Fruit fly (Drosophila melanogaster) whole organism, embryonic: Measurements from ENCODE around the gene CG3529.

Experiments
- Atf6 ChIP-seq: fragments of 200-800 bp; sonication (Bioruptor generic); IDR thresholded peaks from 2 replicates; pipeline ENCODE4 v1.3.6; 2022; ENCODE audit warnings: missing biosample characterization, missing genetic modification characterization
- B-H2 ChIP-seq: fragments of 200-800 bp; sonication (Bioruptor generic); optimal IDR thresholded peaks from 2 replicates; lab custom pipeline; 2018; ENCODE audit warnings: missing biosample characterization, mild to moderate bottlenecking, missing genetic modification characterization
- CG10979 ChIP-seq: fragments of 200-800 bp; sonication (Bioruptor generic); optimal IDR thresholded peaks from 2 replicates; lab custom pipeline; 2018; ENCODE audit warnings: missing biosample characterization, mild to moderate bottlenecking, missing genetic modification characterization, moderate library complexity
- CG13894 ChIP-seq: fragments of 200-800 bp; sonication (Bioruptor generic); optimal IDR thresholded peaks from 3 replicates; lab custom pipeline; 2018; ENCODE audit warnings: missing biosample characterization, mild to moderate bottlenecking, missing genetic modification characterization, moderate library complexity
- CG16815 ChIP-seq: fragments of 200-800 bp; sonication (Bioruptor generic); optimal IDR thresholded peaks from 3 replicates; lab custom pipeline; 2017; ENCODE audit warnings: missing biosample characterization, mild to moderate bottlenecking, missing genetic modification characterization
- CG17829 ChIP-seq: fragments of 200-800 bp; optimal IDR thresholded peaks from 2 replicates; lab custom pipeline; 2019; ENCODE audit warnings: missing biosample characterization, mild to moderate bottlenecking, missing genetic modification characterization, moderate library complexity
- CG3847 ChIP-seq: fragments of 200-800 bp; sonication (Bioruptor generic); IDR thresholded peaks from 2 replicates; pipeline ENCODE4 v1.3.6; 2022; ENCODE audit warnings: missing biosample characterization, missing genetic modification characterization
- CG3995 ChIP-seq: fragments of 200-800 bp; sonication (Bioruptor generic); optimal IDR thresholded peaks from 3 replicates; lab custom pipeline; 2016; ENCODE audit warnings: missing biosample characterization, missing genetic modification characterization
- CG42726 ChIP-seq: fragments of 200-800 bp; sonication (Bioruptor generic); IDR thresholded peaks from 2 replicates; pipeline ENCODE4 v1.3.6; 2022; ENCODE audit warnings: missing biosample characterization, missing genetic modification characterization; ENCODE audit not compliant: partially characterized antibody
- CG4328 ChIP-seq: fragments of 200-800 bp; sonication (Bioruptor generic); optimal IDR thresholded peaks from 3 replicates; lab custom pipeline; 2017; ENCODE audit warnings: missing biosample characterization, missing genetic modification reagents, missing genetic modification characterization
- CG4360 ChIP-seq: fragments of 200-800 bp; sonication (Bioruptor generic); IDR thresholded peaks from 2 replicates; pipeline ENCODE4 v1.3.6; 2022; ENCODE audit warnings: missing biosample characterization, missing genetic modification characterization
- CG5953 ChIP-seq: fragments of 200-800 bp; sonication (Bioruptor generic); IDR thresholded peaks from 2 replicates; pipeline ENCODE4 v1.3.6; 2022; ENCODE audit warnings: missing biosample characterization, missing genetic modification characterization
- CG6175 ChIP-seq: fragments of 200-800 bp; sonication (Bioruptor generic); IDR thresholded peaks from 3 replicates; pipeline ENCODE4 v1.3.6; 2022; ENCODE audit warnings: missing biosample characterization, missing genetic modification characterization
- CG6765 ChIP-seq: fragments of 200-800 bp; sonication (Bioruptor generic); optimal IDR thresholded peaks from 3 replicates; lab custom pipeline; 2017; ENCODE audit warnings: missing biosample characterization, mild to moderate bottlenecking, missing genetic modification characterization
- CG8388 ChIP-seq: fragments of 200-800 bp; sonication (Bioruptor generic); optimal IDR thresholded peaks from 2 replicates; lab custom pipeline; 2019; ENCODE audit warnings: missing biosample characterization, mild to moderate bottlenecking, missing genetic modification characterization, moderate library complexity
- CHES-1-like ChIP-seq: fragments of 200-800 bp; sonication (Bioruptor generic); optimal IDR thresholded peaks from 2 replicates; lab custom pipeline; 2016; ENCODE audit warnings: missing biosample characterization, missing genetic modification characterization
- CoRest ChIP-seq: fragments of 200-800 bp; sonication (Bioruptor generic); optimal IDR thresholded peaks from 3 replicates; lab custom pipeline; 2018; ENCODE audit warnings: missing biosample characterization, mild to moderate bottlenecking, missing genetic modification characterization, moderate library complexity
- Doc2 ChIP-seq: fragments of 200-800 bp; sonication (Bioruptor generic); IDR thresholded peaks from 2 replicates; pipeline ENCODE4 v1.3.6; 2022; ENCODE audit warnings: missing biosample characterization, missing genetic modification characterization
- ERR ChIP-seq: fragments of 200-800 bp; sonication (Bioruptor generic); optimal IDR thresholded peaks from 2 replicates; lab custom pipeline; 2016; ENCODE audit warnings: missing biosample characterization, missing genetic modification characterization
- HmgD ChIP-seq: fragments of 200-800 bp; sonication (Bioruptor generic); optimal IDR thresholded peaks from 3 replicates; lab custom pipeline; 2016; ENCODE audit warnings: missing biosample characterization, missing genetic modification characterization
- Mad ChIP-seq: fragments of 200-800 bp; sonication (Bioruptor generic); optimal IDR thresholded peaks from 2 replicates; lab custom pipeline; 2016; ENCODE audit warnings: missing biosample characterization, missing genetic modification characterization
- Max ChIP-seq: fragments of 200-800 bp; sonication (Bioruptor generic); optimal IDR thresholded peaks from 2 replicates; lab custom pipeline; 2016; ENCODE audit warnings: missing biosample characterization, mild to moderate bottlenecking, missing genetic modification characterization
- Nf-YA ChIP-seq: fragments of 200-800 bp; sonication (Bioruptor generic); IDR thresholded peaks from 2 replicates; pipeline ENCODE4 v1.3.6; 2022; ENCODE audit warnings: missing biosample characterization, missing genetic modification characterization
- Sin3A ChIP-seq: fragments of >200 bp; optimal IDR thresholded peaks from 2 replicates; lab custom pipeline; 2018
- Spps ChIP-seq: fragments of 200-800 bp; sonication (Bioruptor generic); optimal IDR thresholded peaks from 2 replicates; lab custom pipeline; 2018; ENCODE audit warnings: missing biosample characterization, mild to moderate bottlenecking, missing genetic modification characterization
- Ssrp ChIP-seq: fragments of 200-800 bp; sonication (Bioruptor generic); optimal IDR thresholded peaks from 2 replicates; lab custom pipeline; 2018; ENCODE audit warnings: missing biosample characterization, mild to moderate bottlenecking, missing genetic modification characterization, moderate library complexity
- ab ChIP-seq: fragments of 200-800 bp; sonication (Bioruptor generic); optimal IDR thresholded peaks from 2 replicates; lab custom pipeline; 2016; ENCODE audit warnings: missing biosample characterization, missing genetic modification characterization
- ash1 ChIP-seq: fragments of 200-800 bp; sonication (Bioruptor generic); optimal IDR thresholded peaks from 2 replicates; lab custom pipeline; 2018; ENCODE audit warnings: missing biosample characterization, mild to moderate bottlenecking, missing genetic modification characterization
- ato ChIP-seq: fragments of 200-800 bp; sonication (Bioruptor generic); IDR thresholded peaks from 2 replicates; pipeline ENCODE4 v1.3.6; 2022; ENCODE audit warnings: missing biosample characterization, missing genetic modification characterization; ENCODE audit not compliant: partially characterized antibody
- br ChIP-seq: fragments of >200 bp; optimal IDR thresholded peaks from 2 replicates; lab custom pipeline; 2017
- chinmo ChIP-seq: fragments of 200-800 bp; sonication (Bioruptor generic); IDR thresholded peaks from 4 replicates; pipeline ENCODE4 v1.3.6; 2022; ENCODE audit warnings: missing biosample characterization, missing genetic modification characterization; ENCODE audit not compliant: partially characterized antibody
- ci ChIP-seq: fragments of 200-800 bp; sonication (Bioruptor generic); IDR thresholded peaks from 3 replicates; pipeline ENCODE4 v1.3.6; 2022; ENCODE audit warnings: missing biosample characterization, missing genetic modification characterization
- crp ChIP-seq, 2 experiments: fragments of 200-800 bp; sonication (Bioruptor generic); optimal IDR thresholded peaks; 2 replicates in 1 of 2; 3 replicates in 1 of 2; lab custom pipeline; 2017; ENCODE audit warnings: missing biosample characterization in 2 of 2, missing genetic modification characterization in 2 of 2, mild to moderate bottlenecking in 1 of 2, moderate library complexity in 1 of 2
- da ChIP-seq: fragments of 200-800 bp; sonication (Bioruptor generic); optimal IDR thresholded peaks from 2 replicates; lab custom pipeline; 2016; ENCODE audit warnings: missing biosample characterization, missing genetic modification characterization
- dmrt11E ChIP-seq: fragments of 200-800 bp; sonication (Bioruptor generic); optimal IDR thresholded peaks from 3 replicates; lab custom pipeline; 2018; ENCODE audit warnings: missing biosample characterization, mild to moderate bottlenecking, missing genetic modification characterization, moderate library complexity
- hb ChIP-seq: fragments of 200-800 bp; sonication (Bioruptor generic); IDR thresholded peaks from 3 replicates; pipeline ENCODE4 v1.3.6; 2022; ENCODE audit warnings: missing biosample characterization, missing genetic modification characterization; ENCODE audit not compliant: partially characterized antibody
- hkb ChIP-seq, 2 experiments: fragments of 200-800 bp in 1 of 2; fragments of >200 bp in 1 of 2; sonication (Bioruptor generic) in 1 of 2; IDR thresholded peaks in 1 of 2; optimal IDR thresholded peaks in 1 of 2; 2 replicates each; pipeline versions ENCODE4 v1.3.6 to Lab custom; 2017 to 2022; ENCODE audit warnings: missing biosample characterization in 1 of 2, missing genetic modification characterization in 1 of 2
- jing ChIP-seq: fragments of 200-800 bp; sonication (Bioruptor generic); optimal IDR thresholded peaks from 2 replicates; lab custom pipeline; 2018; ENCODE audit warnings: missing biosample characterization, mild to moderate bottlenecking, missing genetic modification characterization
- kay ChIP-seq: fragments of 200-800 bp; sonication (Bioruptor generic); optimal IDR thresholded peaks from 2 replicates; lab custom pipeline; 2016; ENCODE audit warnings: missing biosample characterization, missing genetic modification characterization
- lilli ChIP-seq: fragments of 200-800 bp; sonication (Bioruptor generic); optimal IDR thresholded peaks from 3 replicates; lab custom pipeline; 2016; ENCODE audit warnings: missing biosample characterization, missing genetic modification characterization
- maf-S ChIP-seq: fragments of 200-800 bp; sonication (Bioruptor generic); optimal IDR thresholded peaks from 2 replicates; lab custom pipeline; 2016; ENCODE audit warnings: missing biosample characterization, missing genetic modification characterization
- nau ChIP-seq: fragments of 200-800 bp; sonication (Bioruptor generic); optimal IDR thresholded peaks from 3 replicates; lab custom pipeline; 2017; ENCODE audit warnings: missing biosample characterization, mild to moderate bottlenecking, missing genetic modification characterization, missing genetic modification reagents
- onecut ChIP-seq: fragments of 200-800 bp; sonication (Bioruptor generic); IDR thresholded peaks from 2 replicates; pipeline ENCODE4 v1.3.6; 2022; ENCODE audit warnings: missing biosample characterization, missing genetic modification characterization
- pnt ChIP-seq: fragments of 200-800 bp; sonication (Bioruptor generic); optimal IDR thresholded peaks from 3 replicates; lab custom pipeline; 2016; ENCODE audit warnings: missing biosample characterization, missing genetic modification characterization
- rib ChIP-seq: fragments of 200-800 bp; sonication (Bioruptor generic); IDR thresholded peaks from 2 replicates; pipeline ENCODE4 v1.3.6; 2022; ENCODE audit warnings: missing biosample characterization, missing genetic modification characterization
- ro ChIP-seq: fragments of 200-800 bp; sonication (Bioruptor generic); IDR thresholded peaks from 2 replicates; pipeline ENCODE4 v1.3.6; 2022; ENCODE audit warnings: missing biosample characterization, missing genetic modification characterization
- sima ChIP-seq: fragments of 200-800 bp; sonication (Bioruptor generic); optimal IDR thresholded peaks from 2 replicates; lab custom pipeline; 2016; ENCODE audit warnings: missing biosample characterization, missing genetic modification characterization
- sisA ChIP-seq: fragments of 200-800 bp; sonication (Bioruptor generic); IDR thresholded peaks from 2 replicates; pipeline ENCODE4 v1.3.6; 2022; ENCODE audit warnings: missing biosample characterization, missing genetic modification characterization
- so ChIP-seq: fragments of 200-800 bp; sonication (Bioruptor generic); IDR thresholded peaks from 3 replicates; pipeline ENCODE4 v1.3.6; 2022; ENCODE audit warnings: missing biosample characterization, missing genetic modification characterization
- vfl ChIP-seq: fragments of 200-800 bp; sonication (Bioruptor generic); optimal IDR thresholded peaks from 2 replicates; lab custom pipeline; 2016; ENCODE audit warnings: missing biosample characterization, missing genetic modification characterization
- wor ChIP-seq: fragments of 200-800 bp; sonication (Bioruptor generic); IDR thresholded peaks from 2 replicates; pipeline ENCODE4 v1.3.6; 2022; ENCODE audit warnings: missing biosample characterization, missing genetic modification characterization

Gene CG3529

dm6 chr3L:9446731-9447238, at the start of gene CG3529 (continued):
- peak; percentile 28 for TF ChIP-seq CG6765 (GFP tag; lab: Kevin White, UChicago)
- no peak for TF ChIP-seq hb (GFP tag; lab: Robert Waterston, UW)
- peak; percentile 61 for TF ChIP-seq CHES-1-like (GFP tag; lab: Kevin White, UChicago)
- no peak for TF ChIP-seq Ssrp (tag; lab: Kevin White, UChicago)
- TF ChIP-seq CoRest = peak; percentile 49
- peak; percentile 10 for TF ChIP-seq Max (GFP tag; lab: Kevin White, UChicago)
- peak; percentile 25 for TF ChIP-seq Sin3A
- peak; percentile 15 for TF ChIP-seq da (GFP tag; lab: Kevin White, UChicago)
- TF ChIP-seq ato (GFP tag; lab: Robert Waterston, UW) = no peak
- no peak for TF ChIP-seq pnt (GFP tag; lab: Kevin White, UChicago)
- peak; percentile 56 for TF ChIP-seq CG4328
- TF ChIP-seq ci (GFP tag; lab: Robert Waterston, UW) = peak; percentile 54; the same call in 1 of the 3 replicates
- TF ChIP-seq CG6175 (GFP tag; lab: Robert Waterston, UW) = no peak
- TF ChIP-seq CG8388 (GFP tag; lab: Kevin White, UChicago) = no peak
- no peak for TF ChIP-seq hkb (optimal IDR thresholded peaks at IDR 0.05; lab: Kevin White, UChicago)
- TF ChIP-seq hkb (GFP tag; IDR thresholded peaks at IDR 0.05; lab: Robert Waterston, UW) = 0 out of 2 replicates have a peak, but pooled peaks have one; percentile 23
- no peak for TF ChIP-seq CG5953 (GFP tag; lab: Robert Waterston, UW)
- peak; percentile 9 for TF ChIP-seq Spps
- no peak; the same call in 1 of the 2 replicates for TF ChIP-seq onecut
- TF ChIP-seq so = 0 out of 3 replicates have a peak, but pooled peaks have one; percentile 28
- TF ChIP-seq CG3847 (GFP tag; lab: Robert Waterston, UW) = peak; percentile 48; the same call in 1 of the 2 replicates
- TF ChIP-seq vfl (GFP tag; lab: Kevin White, UChicago) = no peak
- no peak for TF ChIP-seq br
- TF ChIP-seq wor (GFP tag; lab: Robert Waterston, UW) = no peak
- TF ChIP-seq ERR (GFP tag; lab: Kevin White, UChicago) = no peak
- peak in 1 of 2 experiments; percentile 2 for TF ChIP-seq crp (GFP tag; optimal IDR thresholded peaks at IDR 0.05; lab: Kevin White, UChicago)
- no peak for TF ChIP-seq ab (GFP tag; lab: Kevin White, UChicago)
- no peak for TF ChIP-seq Atf6 (GFP tag; lab: Robert Waterston, UW)
- TF ChIP-seq maf-S = peak; percentile 2
- TF ChIP-seq CG10979 (tag; lab: Kevin White, UChicago) = no peak
- no peak for TF ChIP-seq dmrt11E (tag; lab: Kevin White, UChicago)
- TF ChIP-seq sisA (GFP tag; lab: Robert Waterston, UW) = no peak
- TF ChIP-seq sima (GFP tag; lab: Kevin White, UChicago) = no peak
- no peak for TF ChIP-seq CG13894 (tag; lab: Kevin White, UChicago)
- TF ChIP-seq Nf-YA = peak; percentile 53; the same call in 1 of the 2 replicates
- no peak for TF ChIP-seq ash1 (GFP tag; lab: Kevin White, UChicago)
- peak; percentile 21 for TF ChIP-seq lilli (GFP tag; lab: Kevin White, UChicago)
- TF ChIP-seq kay (GFP tag; lab: Kevin White, UChicago) = no peak
- peak; percentile 64 for TF ChIP-seq B-H2 (GFP tag; lab: Kevin White, UChicago)
- TF ChIP-seq CG3995 = peak; percentile 59
- TF ChIP-seq Doc2 = no peak
- peak; percentile 7 for TF ChIP-seq nau
- TF ChIP-seq CG16815 (GFP tag; lab: Kevin White, UChicago) = no peak
- peak; percentile 19 for TF ChIP-seq HmgD (GFP tag; lab: Kevin White, UChicago)
- TF ChIP-seq jing = no peak
- no peak for TF ChIP-seq ro (GFP tag; lab: Robert Waterston, UW)
- TF ChIP-seq rib (GFP tag; lab: Robert Waterston, UW) = no peak
- TF ChIP-seq CG17829 (tag; lab: Kevin White, UChicago) = peak; percentile 37
- TF ChIP-seq CG42726 (GFP tag; lab: Robert Waterston, UW) = no peak
- TF ChIP-seq chinmo (GFP tag; lab: Robert Waterston, UW) = peak; percentile 68; the same call in 2 of the 4 replicates
- peak; percentile 18 for TF ChIP-seq Mad
- TF ChIP-seq CG4360 (GFP tag; lab: Robert Waterston, UW) = no peak
